Worm (Caenorhabditis elegans): ENCODE data around the gene vps-15.
A peak's percentile ranks its signal among the peaks of the same experiment; 100 is the strongest.

The vps-15 gene

ce11 chrII:11901110-11901509 lies 14.5 kb downstream of the vps-15 start, which contains the start of gene vab-23:
vab-23 (minus strand) TSS chrII:11901210.
- no peak for TF ChIP-seq nhr-76 (tag; optimal IDR thresholded peaks at IDR 0.05)
- no peak for TF ChIP-seq bed-3 (GFP tag; optimal IDR thresholded peaks at IDR 0.05)
- no peak for TF ChIP-seq snpc-4 (tag; optimal IDR thresholded peaks at IDR 0.05)
- no peak for TF ChIP-seq nhr-12 (tag; optimal IDR thresholded peaks at IDR 0.05)
- TF ChIP-seq elt-3 (tag; optimal IDR thresholded peaks at IDR 0.05), result no peak
- no peak for TF ChIP-seq elt-1 (tag; optimal IDR thresholded peaks at IDR 0.05; ENCODE audit: borderline replicate concordance, insufficient read depth)
- no peak for TF ChIP-seq mep-1 (tag; optimal IDR thresholded peaks at IDR 0.05)

ce11 chrII:11899761-11900160 lies 15.9 kb downstream of the vps-15 start:
- TF ChIP-seq unc-120 (tag; optimal IDR thresholded peaks at IDR 0.05; ENCODE audit: poor library complexity, severe bottlenecking) (no peak), ham-2 (GFP tag; optimal IDR thresholded peaks at IDR 0.05) (no peak), unc-62 (GFP tag; optimal IDR thresholded peaks at IDR 0.05) (no peak), nhr-2 (tag; optimal IDR thresholded peaks at IDR 0.05) (peak; percentile 10)

DNA sequence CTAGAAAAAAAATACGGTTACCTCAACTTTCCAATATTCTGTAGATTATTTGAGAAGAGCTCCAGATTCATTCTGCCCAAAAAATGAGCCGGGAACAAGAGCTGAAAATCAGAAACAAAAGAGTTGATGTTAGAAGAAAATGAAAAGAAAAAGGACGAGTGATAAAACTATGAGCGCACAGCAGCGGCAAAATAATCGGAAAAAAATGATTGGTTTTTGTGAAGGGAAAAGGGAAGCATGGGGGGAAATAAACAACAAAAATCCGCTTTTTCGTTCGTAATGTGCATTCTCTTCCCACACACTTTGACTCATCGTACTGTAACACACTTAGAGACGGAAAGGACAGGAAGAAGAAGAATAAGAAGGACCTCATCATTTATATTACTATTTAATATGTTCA lies 22.3 kb downstream of the vps-15 start, which contains the start of gene ZK930.2:
Gene ZK930.2, minus strand, starts transcription at position 101 of the 400 bp plus-strand sequence.
- no peak for TF ChIP-seq unc-62 (GFP tag; optimal IDR thresholded peaks at IDR 0.05)
- TF ChIP-seq nhr-76 (tag; optimal IDR thresholded peaks at IDR 0.05), result no peak
- TF ChIP-seq M03D4.4 (tag; optimal IDR thresholded peaks at IDR 0.05), result no peak

- TF ChIP-seq ceh-83 (GFP tag; optimal IDR thresholded peaks at IDR 0.05), result no peak
- TF ChIP-seq ceh-39 (tag; optimal IDR thresholded peaks at IDR 0.05), result peak; percentile 17
- TF ChIP-seq cnd-1 (tag; optimal IDR thresholded peaks at IDR 0.05), result peak; percentile 91
- TF ChIP-seq ham-2 (GFP tag; optimal IDR thresholded peaks at IDR 0.05), result peak; percentile 5
- no peak for TF ChIP-seq nhr-76 (tag; optimal IDR thresholded peaks at IDR 0.05)
- peak; percentile 28 for TF ChIP-seq sptf-1 (tag; optimal IDR thresholded peaks at IDR 0.05)
- TF ChIP-seq mls-2 (tag; optimal IDR thresholded peaks at IDR 0.05), result peak; percentile 60
- TF ChIP-seq mab-5 (tag; optimal IDR thresholded peaks at IDR 0.05), result no peak
- peak; percentile 11 for TF ChIP-seq ztf-11 (tag; optimal IDR thresholded peaks at IDR 0.05)
- TF ChIP-seq nhr-2 (tag; optimal IDR thresholded peaks at IDR 0.05), result peak; percentile 65
- TF ChIP-seq ces-1 (GFP tag; optimal IDR thresholded peaks at IDR 0.05), result peak; percentile 14
- TF ChIP-seq zip-8 (tag; optimal IDR thresholded peaks at IDR 0.05), result peak; percentile 31
- TF ChIP-seq pha-4 (tag; optimal IDR thresholded peaks at IDR 0.05), result no peak
- peak; percentile 100 for TF ChIP-seq lin-32 (GFP tag; optimal IDR thresholded peaks at IDR 0.05)
- no peak for TF ChIP-seq unc-39 (tag; optimal IDR thresholded peaks at IDR 0.05)
These were observed 25.1 kb downstream of the vps-15 start for ce11 chrII:11890596-11890995.

DNA sequence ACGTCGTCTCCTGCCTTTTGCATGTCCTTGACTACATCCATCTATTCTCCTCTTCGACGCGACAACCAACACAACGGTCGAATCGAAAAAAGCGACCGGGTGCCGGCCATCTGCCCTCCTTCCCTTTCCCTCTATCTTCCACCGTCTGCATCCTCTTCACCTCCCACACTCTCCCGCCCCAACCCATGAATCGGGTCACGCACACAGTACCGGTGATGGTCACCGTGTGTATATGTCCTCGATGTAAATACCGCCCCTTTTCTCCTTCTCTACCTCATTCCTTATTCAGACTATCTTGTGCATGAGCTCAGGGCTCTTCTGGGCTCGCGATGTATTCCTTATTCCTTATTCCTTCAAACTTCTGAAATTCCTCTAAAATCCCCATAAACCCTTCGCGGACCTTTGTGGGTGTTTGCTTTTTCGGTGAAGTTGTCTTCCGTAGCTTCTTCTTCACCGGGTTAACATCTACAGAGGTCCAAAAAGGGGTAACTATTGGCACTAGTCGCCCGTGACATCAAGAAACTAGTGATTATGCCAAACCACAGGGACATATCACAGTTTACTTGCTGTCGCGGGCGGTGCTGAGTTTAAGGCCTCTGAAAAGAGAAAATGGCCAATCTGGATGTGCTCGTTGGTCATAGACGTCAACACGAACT lies 26.1 kb downstream of the vps-15 start:
- TF ChIP-seq mab-5 (tag; optimal IDR thresholded peaks at IDR 0.05), result no peak
- TF ChIP-seq nhr-2 (tag; optimal IDR thresholded peaks at IDR 0.05), result peak; percentile 68
- TF ChIP-seq snpc-4 (tag; optimal IDR thresholded peaks at IDR 0.05), result no peak
- peak; percentile 81 for TF ChIP-seq lin-32 (GFP tag; optimal IDR thresholded peaks at IDR 0.05)
- no peak for TF ChIP-seq zip-8 (tag; optimal IDR thresholded peaks at IDR 0.05)
- no peak for TF ChIP-seq unc-120 (tag; optimal IDR thresholded peaks at IDR 0.05; ENCODE audit: poor library complexity, severe bottlenecking)
- TF ChIP-seq blmp-1 (tag; optimal IDR thresholded peaks at IDR 0.05), result no peak
- TF ChIP-seq nhr-12 (tag; optimal IDR thresholded peaks at IDR 0.05), result no peak
- peak; percentile 56 for TF ChIP-seq mls-2 (tag; optimal IDR thresholded peaks at IDR 0.05)
- no peak for TF ChIP-seq elt-3 (tag; optimal IDR thresholded peaks at IDR 0.05)
- no peak for TF ChIP-seq ceh-83 (GFP tag; optimal IDR thresholded peaks at IDR 0.05)
- TF ChIP-seq mep-1 (tag; optimal IDR thresholded peaks at IDR 0.05), result no peak
- TF ChIP-seq sptf-1 (tag; optimal IDR thresholded peaks at IDR 0.05), result peak; percentile 37
- TF ChIP-seq cnd-1 (tag; optimal IDR thresholded peaks at IDR 0.05), result peak; percentile 94
- no peak for TF ChIP-seq ceh-39 (tag; optimal IDR thresholded peaks at IDR 0.05)
- TF ChIP-seq lin-13 (tag; optimal IDR thresholded peaks at IDR 0.05), result peak; percentile 24
- peak; percentile 0 for TF ChIP-seq ztf-11 (tag; optimal IDR thresholded peaks at IDR 0.05)

- TF ChIP-seq elt-1 (tag; optimal IDR thresholded peaks at IDR 0.05; ENCODE audit: borderline replicate concordance, insufficient read depth), result peak; percentile 86
- no peak for TF ChIP-seq nhr-237 (tag; optimal IDR thresholded peaks at IDR 0.05)
- TF ChIP-seq ztf-11 (tag; optimal IDR thresholded peaks at IDR 0.05), result no peak
- no peak for TF ChIP-seq nhr-2 (tag; optimal IDR thresholded peaks at IDR 0.05)
- TF ChIP-seq snpc-4 (tag; optimal IDR thresholded peaks at IDR 0.05), result no peak
- TF ChIP-seq blmp-1 (tag; optimal IDR thresholded peaks at IDR 0.05), result no peak
These were observed 27.5 kb downstream of the vps-15 start for ce11 chrII:11888150-11888549.
